Fruit fly (Drosophila melanogaster): Measurements from ENCODE around the gene Arf1.

Gene Arf1

DNA sequence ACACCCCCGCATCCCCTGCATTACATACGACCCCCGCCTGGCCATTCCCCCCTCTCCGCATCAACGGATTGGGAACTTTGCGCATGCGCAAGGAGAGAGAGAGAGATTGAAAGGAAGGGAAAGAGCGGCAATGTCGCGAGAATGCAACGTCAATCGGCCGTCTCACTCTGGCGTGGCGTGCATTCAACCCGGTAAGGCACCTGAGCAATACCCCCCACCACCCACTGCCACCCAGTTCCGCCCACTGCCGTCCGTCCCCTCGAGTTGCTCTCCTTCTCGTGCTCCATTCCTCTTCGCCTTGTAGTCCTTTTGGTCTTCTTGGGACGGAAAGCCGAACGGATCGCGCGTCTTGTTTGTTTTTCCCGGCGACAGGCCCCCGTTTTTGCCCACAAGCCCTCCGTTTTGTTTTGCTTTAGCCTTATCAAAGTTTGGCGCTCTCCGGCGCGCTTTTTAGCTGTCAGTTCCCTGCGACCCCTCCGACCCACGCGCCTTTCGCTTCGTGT is 32.3 kb downstream of the Arf1 start (continued):
- TF ChIP-seq ttk (GFP tag; IDR thresholded peaks at IDR 0.05) (0 out of 2 replicates have a peak, but pooled peaks have one; percentile 21), CG32532 (GFP tag; IDR thresholded peaks at IDR 0.05) (0 out of 2 replicates have a peak, but pooled peaks have one; percentile 4), CG1832 (GFP tag; optimal IDR thresholded peaks at IDR 0.05) (peak; percentile 20), sr (GFP tag; IDR thresholded peaks at IDR 0.05) (0 out of 3 replicates have a peak, but pooled peaks have one; percentile 26), GATAe (GFP tag; conservative IDR thresholded peaks at IDR 0.05) (0 out of 2 replicates have a peak, but pooled peaks have one; percentile 21), ham (GFP tag; IDR thresholded peaks at IDR 0.05) (no peak), org-1 (GFP tag; optimal IDR thresholded peaks at IDR 0.05) (no peak), TFAM (GFP tag; optimal IDR thresholded peaks at IDR 0.05) (no peak), chinmo (GFP tag; IDR thresholded peaks at IDR 0.05; ENCODE audit: partially characterized antibody) (0 out of 4 replicates have a peak, but pooled peaks have one; percentile 67), CG4617 (GFP tag; optimal IDR thresholded peaks at IDR 0.05; ENCODE audit: borderline replicate concordance) (no peak)

DNA sequence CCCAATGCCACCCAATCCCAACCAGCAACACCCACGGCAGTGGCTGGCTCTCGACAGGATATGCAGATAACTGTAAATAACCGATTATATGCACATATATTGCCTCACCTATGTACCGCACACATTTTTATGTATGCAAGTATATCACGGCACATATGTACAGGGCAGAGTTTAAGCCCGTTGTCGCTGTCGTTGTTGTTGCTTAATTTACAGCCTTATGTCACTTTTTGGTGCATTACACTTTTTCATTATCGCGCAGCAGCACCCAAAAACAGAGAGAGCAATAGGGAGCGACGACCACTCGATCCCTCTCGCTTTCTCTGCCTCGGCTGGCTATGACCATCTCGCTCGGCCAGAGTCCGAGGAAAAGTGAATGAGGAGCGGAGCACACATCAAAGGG is 32.8 kb downstream of the Arf1 start:
- TF ChIP-seq CG1832 (GFP tag; optimal IDR thresholded peaks at IDR 0.05) (peak; percentile 46), CG5180 (GFP tag; optimal IDR thresholded peaks at IDR 0.05) (no peak), PHDP (tag; optimal IDR thresholded peaks at IDR 0.05) (no peak), CG8944 (GFP tag; optimal IDR thresholded peaks at IDR 0.05) (no peak), Pdp1 (GFP tag; optimal IDR thresholded peaks at IDR 0.05) (peak in 1 of 2 experiments; percentile 48)

DNA sequence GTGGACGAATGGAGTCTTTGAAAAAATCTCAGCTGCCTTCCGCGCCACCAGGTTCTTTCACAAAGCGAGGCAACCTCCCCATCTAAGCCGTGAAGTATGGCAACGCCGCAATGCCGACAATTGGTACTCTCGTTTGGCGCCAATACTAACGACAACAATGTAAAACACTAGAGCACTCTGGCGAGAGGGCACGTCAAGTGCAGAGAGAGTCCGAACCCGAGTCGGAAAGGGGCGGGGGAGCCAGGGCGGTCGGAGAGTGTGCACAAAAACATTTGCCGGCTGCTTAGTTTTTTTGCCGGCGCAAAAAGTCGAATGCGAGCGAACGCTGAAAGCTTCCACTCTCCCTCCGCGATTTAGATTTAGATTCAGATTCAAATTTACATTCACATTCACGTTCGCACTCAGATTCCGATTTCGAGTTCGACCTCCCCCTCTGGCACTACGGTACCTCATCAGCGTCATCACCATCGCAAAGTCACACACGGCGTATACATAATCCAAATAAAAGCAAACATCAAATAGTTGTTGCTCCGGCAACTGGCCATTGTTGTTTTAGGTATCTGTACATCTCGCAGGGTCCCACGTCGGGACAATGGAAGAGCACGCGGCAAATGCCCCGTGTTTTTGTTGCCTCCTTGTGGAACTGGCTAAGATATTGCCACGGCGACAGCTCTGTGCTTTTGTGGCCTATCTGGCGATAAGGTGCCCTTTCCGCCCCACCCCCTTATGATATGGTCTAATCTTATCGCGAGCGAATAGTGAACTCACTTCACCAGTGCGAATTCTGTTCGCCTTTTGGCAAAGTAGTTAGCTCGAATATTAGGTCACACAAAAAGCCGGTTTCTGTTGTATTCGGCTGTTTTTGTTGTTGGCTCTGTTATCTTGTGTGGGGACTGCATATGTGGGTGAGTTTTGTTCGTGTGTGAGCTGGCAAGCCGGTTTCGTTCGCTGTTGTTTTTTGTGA is 34.1 kb downstream of the Arf1 start:
- TF ChIP-seq CG13287 (GFP tag; IDR thresholded peaks at IDR 0.05; ENCODE audit: partially characterized antibody): peak; percentile 35; the same call in 1 of the 2 replicates
- peak; percentile 71 for TF ChIP-seq Deaf1 (tag; optimal IDR thresholded peaks at IDR 0.05)
- TF ChIP-seq rib (GFP tag; IDR thresholded peaks at IDR 0.05): peak; percentile 93
- peak; percentile 9 for TF ChIP-seq cwo (GFP tag; optimal IDR thresholded peaks at IDR 0.05)
- TF ChIP-seq bcd (GFP tag; optimal IDR thresholded peaks at IDR 0.05): no peak
- TF ChIP-seq bab2 (GFP tag; optimal IDR thresholded peaks at IDR 0.05): no peak
- TF ChIP-seq CG31224 (GFP tag; IDR thresholded peaks at IDR 0.05): peak; percentile 53; the same call in 1 of the 2 replicates
- peak; percentile 48; the same call in 1 of the 2 replicates for TF ChIP-seq CG4360 (GFP tag; IDR thresholded peaks at IDR 0.05)
- TF ChIP-seq unpg (GFP tag; optimal IDR thresholded peaks at IDR 0.05): no peak
- 0 out of 2 replicates have a peak, but pooled peaks have one; percentile 22 for TF ChIP-seq sna (GFP tag; IDR thresholded peaks at IDR 0.05; ENCODE audit: partially characterized antibody)
- TF ChIP-seq chinmo (GFP tag; IDR thresholded peaks at IDR 0.05; ENCODE audit: partially characterized antibody): peak; percentile 74; the same call in 2 of the 4 replicates
- TF ChIP-seq CG10147 (GFP tag; optimal IDR thresholded peaks at IDR 0.05): peak; percentile 1
- no peak for TF ChIP-seq CG32767 (GFP tag; IDR thresholded peaks at IDR 0.05)
- peak; percentile 39 to 76 for TF ChIP-seq Trl (optimal IDR thresholded peaks at IDR 0.05)
- TF ChIP-seq Trl (GFP tag; optimal IDR thresholded peaks at IDR 0.05): no peak
- peak; percentile 68 for TF ChIP-seq sug (tag; optimal IDR thresholded peaks at IDR 0.05)
- 0 out of 2 replicates have a peak, but pooled peaks have one; percentile 24 for TF ChIP-seq ato (GFP tag; IDR thresholded peaks at IDR 0.05; ENCODE audit: partially characterized antibody)
- TF ChIP-seq nau (GFP tag; optimal IDR thresholded peaks at IDR 0.05): peak; percentile 39
- TF ChIP-seq mirr (GFP tag; optimal IDR thresholded peaks at IDR 0.05): peak; percentile 17
- TF ChIP-seq CG18599 (GFP tag; optimal IDR thresholded peaks at IDR 0.05): peak; percentile 29
- peak; percentile 47 for TF ChIP-seq lab (GFP tag; optimal IDR thresholded peaks at IDR 0.05)
- peak; percentile 99 for TF ChIP-seq GATAe (GFP tag; conservative IDR thresholded peaks at IDR 0.05)
- TF ChIP-seq MBD-R2 (GFP tag; IDR thresholded peaks at IDR 0.05): peak; percentile 12; the same call in 1 of the 2 replicates
- TF ChIP-seq odd (GFP tag; optimal IDR thresholded peaks at IDR 0.05): no peak
- peak; percentile 42 for TF ChIP-seq cg (GFP tag; optimal IDR thresholded peaks at IDR 0.05)
- peak; percentile 76 for TF ChIP-seq Adf1 (GFP tag; IDR thresholded peaks at IDR 0.05)
- peak; percentile 9 for TF ChIP-seq pho (GFP tag; optimal IDR thresholded peaks at IDR 0.05)
- TF ChIP-seq CG6791 (GFP tag; IDR thresholded peaks at IDR 0.05; ENCODE audit: partially characterized antibody): 0 out of 3 replicates have a peak, but pooled peaks have one; percentile 34
- no peak for TF ChIP-seq CG13624 (GFP tag; optimal IDR thresholded peaks at IDR 0.05)
- no peak for TF ChIP-seq Hmr (GFP tag; optimal IDR thresholded peaks at IDR 0.05)

Measured in whole organism, embryonic.